Worm (Caenorhabditis elegans) whole organism, young adult: ENCODE results near the gene vit-2.

ENCODE experiments used
- B0261.1 ChIP-seq: sonication (generic microtip); optimal IDR thresholded peaks from 2 replicates; lab custom pipeline; 2016; ENCODE audit warnings: mild to moderate bottlenecking, missing genetic modification characterization, moderate library complexity, missing compliant biosample characterization
- C17E4.6 ChIP-seq: fragments of 200-800 bp; sonication (Bioruptor generic); IDR thresholded peaks from 2 replicates; pipeline ENCODE4 v1.3.6; 2022; ENCODE audit warnings: missing genetic modification reagents, missing genetic modification characterization, missing compliant biosample characterization
- F39B2.1 ChIP-seq: fragments of 200-800 bp; sonication (Bioruptor generic); IDR thresholded peaks from 2 replicates; pipeline ENCODE4 v1.3.6; 2022; ENCODE audit warnings: missing genetic modification reagents, missing genetic modification characterization, missing compliant biosample characterization
- F57A8.1 ChIP-seq: fragments of 200-800 bp; sonication (Bioruptor generic); optimal IDR thresholded peaks from 2 replicates; lab custom pipeline; 2018; ENCODE audit warnings: mild to moderate bottlenecking, missing genetic modification characterization, moderate library complexity, missing compliant biosample characterization
- K11D2.4 ChIP-seq: fragments of 200-800 bp; sonication (Bioruptor generic); IDR thresholded peaks from 2 replicates; pipeline ENCODE4 v1.3.6; 2022; ENCODE audit warnings: missing genetic modification reagents, missing genetic modification characterization, missing compliant biosample characterization
- T07F8.4 ChIP-seq: sonication (generic microtip); optimal IDR thresholded peaks from 2 replicates; lab custom pipeline; 2016; ENCODE audit warnings: mild to moderate bottlenecking, missing genetic modification characterization, moderate library complexity, missing compliant biosample characterization
- T26A5.8 ChIP-seq: sonication (generic microtip); optimal IDR thresholded peaks from 2 replicates; lab custom pipeline; 2016; ENCODE audit warnings: missing genetic modification characterization, missing compliant biosample characterization
- akir-1 ChIP-seq: fragments of 200-800 bp; sonication (Bioruptor generic); optimal IDR thresholded peaks from 2 replicates; lab custom pipeline; 2018; ENCODE audit warnings: mild to moderate bottlenecking, missing genetic modification characterization, moderate library complexity, missing compliant biosample characterization
- ama-1 ChIP-seq, 3 experiments: fragments of 150-350 bp in 1 of 3; sonication (generic microtip) in 2 of 3; optimal IDR thresholded peaks; 2 replicates each; lab custom pipeline; 2014 to 2018; ENCODE audit warnings: missing biosample characterization in 2 of 3, missing genetic modification characterization in 2 of 3, missing genetic modification reagents in 2 of 3
- aptf-3 ChIP-seq: fragments of 200-800 bp; sonication (Bioruptor generic); IDR thresholded peaks from 2 replicates; pipeline ENCODE4 v1.3.6; 2022; ENCODE audit warnings: missing genetic modification characterization, missing compliant biosample characterization
- attf-5 ChIP-seq: fragments of 200-800 bp; sonication (Bioruptor generic); optimal IDR thresholded peaks from 2 replicates; lab custom pipeline; 2018; ENCODE audit warnings: mild to moderate bottlenecking, missing genetic modification characterization, missing compliant biosample characterization
- attf-6 ChIP-seq: fragments of 200-800 bp; sonication (Bioruptor generic); IDR thresholded peaks from 2 replicates; pipeline ENCODE4 v1.3.6; 2022; ENCODE audit warnings: missing genetic modification reagents, missing genetic modification characterization, missing compliant biosample characterization
- bed-2 ChIP-seq: fragments of 200-800 bp; sonication (Bioruptor generic); IDR thresholded peaks from 2 replicates; pipeline ENCODE4 v1.3.6; 2022; ENCODE audit warnings: missing genetic modification reagents, missing genetic modification characterization, missing compliant biosample characterization
- cebp-2 ChIP-seq: fragments of 200-800 bp; sonication (Bioruptor generic); IDR thresholded peaks from 2 replicates; pipeline ENCODE4 v1.3.6; 2022; ENCODE audit warnings: missing genetic modification characterization, missing compliant biosample characterization
- ceh-27 ChIP-seq: fragments of 200-800 bp; sonication (Bioruptor generic); optimal IDR thresholded peaks from 2 replicates; lab custom pipeline; 2018; ENCODE audit warnings: mild to moderate bottlenecking, missing genetic modification characterization, moderate library complexity, missing compliant biosample characterization
- ceh-40 ChIP-seq: fragments of 200-800 bp; sonication (Bioruptor generic); IDR thresholded peaks from 2 replicates; pipeline ENCODE4 v1.3.6; 2022; ENCODE audit warnings: missing genetic modification characterization, missing compliant biosample characterization
- dpff-1 ChIP-seq: sonication (generic microtip); optimal IDR thresholded peaks from 2 replicates; lab custom pipeline; 2017; ENCODE audit warnings: mild to moderate bottlenecking, missing genetic modification characterization, missing compliant biosample characterization
- gei-17 ChIP-seq: fragments of 200-800 bp; sonication (Bioruptor generic); optimal IDR thresholded peaks from 2 replicates; lab custom pipeline; 2018; ENCODE audit warnings: mild to moderate bottlenecking, missing genetic modification characterization, missing compliant biosample characterization
- hlh-12 ChIP-seq: sonication (generic microtip); optimal IDR thresholded peaks from 2 replicates; lab custom pipeline; 2016; ENCODE audit warnings: missing genetic modification characterization, missing compliant biosample characterization
- lin-35 ChIP-seq, 3 experiments: fragments of 150-350 bp in 2 of 3; sonication (generic microtip) in 1 of 3; optimal IDR thresholded peaks; 2 replicates each; lab custom pipeline; 2014 to 2018; ENCODE audit warnings: missing biosample characterization in 3 of 3, missing genetic modification characterization in 3 of 3, missing genetic modification reagents in 3 of 3
- lsl-1 ChIP-seq: fragments of 200-800 bp; sonication (Bioruptor generic); optimal IDR thresholded peaks from 2 replicates; lab custom pipeline; 2018; ENCODE audit warnings: mild to moderate bottlenecking, missing genetic modification characterization, moderate library complexity, missing compliant biosample characterization
- madf-10 ChIP-seq: sonication (generic microtip); optimal IDR thresholded peaks from 2 replicates; lab custom pipeline; 2016; ENCODE audit warnings: mild to moderate bottlenecking, missing genetic modification characterization, missing compliant biosample characterization
- nfya-2 ChIP-seq: fragments of 200-800 bp; sonication (Bioruptor generic); IDR thresholded peaks from 2 replicates; pipeline ENCODE4 v1.3.6; 2022; ENCODE audit warnings: missing genetic modification reagents, missing genetic modification characterization, missing compliant biosample characterization
- pha-4 ChIP-seq: fragments of 150-350 bp; sonication (generic microtip); optimal IDR thresholded peaks from 2 replicates; lab custom pipeline; 2014; ENCODE audit warnings: missing biosample characterization, missing genetic modification reagents, missing genetic modification characterization
- sea-2 ChIP-seq: fragments of 200-800 bp; sonication (Bioruptor generic); IDR thresholded peaks from 2 replicates; pipeline ENCODE4 v1.3.6; 2022; ENCODE audit warnings: missing genetic modification characterization, missing compliant biosample characterization
- snpc-1.1 ChIP-seq: sonication (generic microtip); optimal IDR thresholded peaks from 2 replicates; lab custom pipeline; 2017; ENCODE audit warnings: missing genetic modification characterization, mild to moderate bottlenecking, missing compliant biosample characterization, antibody characterized with exemption, moderate library complexity, missing genotype, missing genetic modification reagents; ENCODE audit not compliant: insufficient read depth
- snpc-1.3 ChIP-seq: sonication (generic microtip); optimal IDR thresholded peaks from 2 replicates; lab custom pipeline; 2017; ENCODE audit warnings: missing genetic modification characterization, mild to moderate bottlenecking, missing compliant biosample characterization, antibody characterized with exemption, moderate library complexity, missing genotype, missing genetic modification reagents; ENCODE audit not compliant: insufficient read depth
- ztf-28 ChIP-seq: fragments of 200-800 bp; sonication (Bioruptor generic); IDR thresholded peaks from 2 replicates; pipeline ENCODE4 v1.3.6; 2022; ENCODE audit warnings: missing genetic modification reagents, missing genetic modification characterization, missing compliant biosample characterization

The vit-2 gene

DNA sequence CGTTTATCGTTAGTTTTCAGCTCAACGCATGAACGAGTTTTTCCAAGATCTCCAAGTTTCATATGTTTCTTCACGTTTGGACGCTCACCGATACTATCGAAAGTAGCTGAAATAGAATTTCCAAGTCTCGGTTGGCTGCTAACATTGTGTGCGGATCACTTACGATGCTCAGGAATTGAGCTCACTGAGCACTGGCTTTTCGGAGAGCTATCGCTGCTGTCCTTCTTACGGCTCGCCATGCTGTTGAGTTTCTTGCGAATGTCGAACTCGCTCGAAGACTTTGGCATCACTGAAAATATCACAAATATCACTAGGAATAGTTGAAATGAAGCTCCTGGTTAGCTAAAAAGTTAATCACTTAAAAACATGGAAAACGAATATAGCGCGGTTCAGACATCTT, 51.0 kb downstream of the vit-2 start:
- TF ChIP-seq sea-2 (GFP tag; lab: Robert Waterston, UW) (no peak), ama-1 (optimal IDR thresholded peaks at IDR 0.05; lab: Kevin White, UChicago) (no peak), ama-1 (GFP tag; optimal IDR thresholded peaks at IDR 0.05; lab: Kevin White, UChicago) (no peak), cebp-2 (no peak), snpc-1.1 (tag; lab: Kevin White, UChicago) (no peak), K11D2.4 (GFP tag; lab: Robert Waterston, UW) (no peak), snpc-1.3 (no peak), madf-10 (tag; lab: Kevin White, UChicago) (no peak), gei-17 (no peak), nfya-2 (no peak), aptf-3 (GFP tag; lab: Robert Waterston, UW) (no peak), ceh-40 (GFP tag; lab: Robert Waterston, UW) (no peak), akir-1 (GFP tag; lab: Kevin White, UChicago) (no peak), lsl-1 (GFP tag; lab: Kevin White, UChicago) (no peak), C17E4.6 (GFP tag; lab: Robert Waterston, UW) (no peak), dpff-1 (tag; lab: Kevin White, UChicago) (no peak), T26A5.8 (tag; lab: Kevin White, UChicago) (no peak), ceh-27 (GFP tag; lab: Kevin White, UChicago) (no peak), pha-4 (tag; lab: Kevin White, UChicago) (no peak)

DNA sequence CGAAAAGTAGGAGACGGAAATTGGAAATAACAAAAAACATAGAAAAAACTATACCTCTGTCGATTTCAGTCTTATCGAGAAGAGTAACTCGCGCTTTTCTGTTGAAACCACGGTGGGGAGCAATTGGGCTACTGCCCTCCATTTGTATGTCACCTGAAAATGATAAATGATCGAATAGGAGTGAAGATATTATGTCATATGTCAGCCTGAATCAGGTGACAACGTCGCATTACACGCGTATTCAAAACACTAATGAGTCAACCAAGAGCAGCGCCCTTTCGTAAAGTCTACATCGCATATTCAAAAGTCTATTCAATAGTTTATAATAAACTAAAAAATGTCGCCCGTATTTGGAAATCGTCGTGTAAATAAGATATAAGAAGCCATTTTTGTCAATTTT, 52.1 kb downstream of the vit-2 start:
- TF ChIP-seq attf-5 (no peak), attf-6 (GFP tag; lab: Robert Waterston, UW) (no peak), B0261.1 (tag; lab: Kevin White, UChicago) (no peak)

DNA sequence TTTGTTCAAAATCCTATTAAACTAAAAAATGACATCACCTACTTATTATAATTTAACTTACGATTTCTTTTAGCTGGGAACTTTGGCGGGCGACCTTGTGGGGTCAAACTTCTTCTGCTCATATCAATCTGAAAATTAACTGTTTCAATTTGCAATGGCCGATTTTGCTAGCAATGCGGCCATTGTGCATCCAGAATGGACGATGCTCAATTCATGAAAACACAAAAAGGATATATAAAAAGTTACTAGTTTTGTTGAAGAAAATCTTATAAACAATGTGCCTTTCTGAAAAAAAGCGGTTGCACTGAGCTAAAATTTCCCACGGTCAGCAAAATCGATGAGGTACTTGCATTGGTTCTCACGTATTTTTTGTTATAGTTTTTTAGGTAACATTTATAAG, 53.4 kb downstream of the vit-2 start, which contains the start of gene C31H2.3:
Gene C31H2.3 (minus strand): TSS at position 101 of the 400 bp plus-strand sequence.
- TF ChIP-seq hlh-12, result no peak
- no peak for TF ChIP-seq ztf-28 (GFP tag; lab: Robert Waterston, UW)
- TF ChIP-seq lin-35 (GFP tag; optimal IDR thresholded peaks at IDR 0.05; lab: Kevin White, UChicago), result no peak
- TF ChIP-seq F39B2.1 (GFP tag; lab: Robert Waterston, UW), result no peak
- TF ChIP-seq snpc-1.1 (tag; lab: Kevin White, UChicago), result no peak
- TF ChIP-seq F57A8.1 (GFP tag; lab: Kevin White, UChicago), result no peak
- no peak for TF ChIP-seq bed-2 (GFP tag; lab: Robert Waterston, UW)
- TF ChIP-seq K11D2.4 (GFP tag; lab: Robert Waterston, UW), result no peak
- TF ChIP-seq T07F8.4 (tag; lab: Kevin White, UChicago), result no peak
- no peak for TF ChIP-seq snpc-1.3
